Worm (Caenorhabditis elegans) whole organism, mixed stage, embryonic: ENCODE measurements around the gene pgp-14.

ENCODE experiments used
- hlh-1 ChIP-seq: fragments of 150-350 bp; optimal IDR thresholded peaks from 2 replicates; lab custom pipeline; 2014; ENCODE audit warnings: missing biosample characterization, missing genetic modification reagents, missing genetic modification characterization
- lsy-2 ChIP-seq: fragments of 150-350 bp; optimal IDR thresholded peaks from 2 replicates; lab custom pipeline; 2014; ENCODE audit warnings: missing biosample characterization, missing genetic modification characterization
- nhr-2 ChIP-seq: fragments of 150-350 bp; optimal IDR thresholded peaks from 2 replicates; lab custom pipeline; 2014; ENCODE audit warnings: missing biosample characterization, missing genetic modification characterization
- unc-39 ChIP-seq: fragments of 150-350 bp; optimal IDR thresholded peaks from 2 replicates; lab custom pipeline; 2014; ENCODE audit warnings: missing biosample characterization, missing genetic modification characterization

DNA sequence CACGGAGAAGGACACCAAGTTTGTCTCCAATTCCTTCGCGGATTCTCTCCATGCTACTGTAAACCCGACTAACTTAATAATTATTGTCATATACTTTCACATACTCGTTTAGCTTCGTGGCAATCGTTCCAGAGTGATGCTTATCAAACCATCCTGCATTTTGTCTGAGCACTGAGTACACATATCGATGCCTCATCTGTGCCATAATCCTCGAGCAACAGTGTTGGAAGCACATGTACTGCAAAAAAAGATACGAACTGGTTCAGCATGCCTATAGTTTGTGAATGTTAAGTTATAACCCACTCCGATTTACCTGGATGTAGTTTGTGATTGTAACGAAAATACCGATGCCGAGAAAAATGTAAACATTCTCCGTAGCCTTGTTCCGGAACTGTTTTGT lies 5.6 kb upstream of the pgp-14 start:
- TF ChIP-seq nhr-2 (tag; lab: Kevin White, UChicago): no peak
- no peak for TF ChIP-seq unc-39 (tag; lab: Kevin White, UChicago)
- no peak for TF ChIP-seq hlh-1 (tag; lab: Kevin White, UChicago)
- no peak for TF ChIP-seq lsy-2 (tag; lab: Kevin White, UChicago)
